Fruit fly (Drosophila melanogaster): ENCODE data around the gene Jhbp11.

dm6 chr3R:27094233-27094632 is 6.8 kb upstream of the Jhbp11 start, which contains the start of gene CG14259:
- TF ChIP-seq h (optimal IDR thresholded peaks at IDR 0.05) (no peak), Myc (optimal IDR thresholded peaks at IDR 0.05) (no peak), psq (optimal IDR thresholded peaks at IDR 0.05) (no peak), ttk (optimal IDR thresholded peaks at IDR 0.05) (no peak), Sin3A (optimal IDR thresholded peaks at IDR 0.05) (no peak)
